Fruit fly (Drosophila melanogaster): ENCODE data around the gene CG34177.

Gene CG34177

DNA sequence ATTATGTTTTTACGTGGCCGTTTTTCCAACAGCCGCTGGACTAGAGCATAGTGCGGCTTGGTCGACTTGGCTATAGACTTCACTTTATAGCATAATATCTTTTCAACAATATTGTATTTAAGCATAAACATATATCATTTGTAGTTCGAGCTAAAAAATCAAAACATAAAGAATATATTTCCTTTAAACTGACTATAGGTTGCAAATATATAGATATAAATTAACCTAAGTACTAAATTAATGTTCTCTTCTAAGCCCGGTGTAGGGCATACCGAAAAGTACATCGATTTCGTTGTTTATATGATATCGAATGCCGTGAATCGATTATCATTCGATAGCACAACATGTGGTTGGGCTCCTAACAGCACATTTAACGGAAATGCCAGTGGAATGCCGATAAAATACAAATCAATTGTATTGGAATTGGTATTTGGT is 14.9 kb downstream of the CG34177 start, which contains the start of gene MFS18 (continued):
- TF ChIP-seq bbx (GFP tag; IDR thresholded peaks at IDR 0.05; ENCODE audit: partially characterized antibody): peak; percentile 93
- TF ChIP-seq Tbp (GFP tag; optimal IDR thresholded peaks at IDR 0.05): no peak
- TF ChIP-seq jing (GFP tag; optimal IDR thresholded peaks at IDR 0.05): peak; percentile 99
- peak; percentile 94 for TF ChIP-seq Doc2 (GFP tag; IDR thresholded peaks at IDR 0.05)
- TF ChIP-seq CG18011 (GFP tag; optimal IDR thresholded peaks at IDR 0.05): peak; percentile 85
- TF ChIP-seq seq (GFP tag; IDR thresholded peaks at IDR 0.05): peak; percentile 99
- TF ChIP-seq CG14965 (GFP tag; optimal IDR thresholded peaks at IDR 0.05; ENCODE audit: borderline replicate concordance): no peak
- TF ChIP-seq CG8359 (GFP tag; optimal IDR thresholded peaks at IDR 0.05; ENCODE audit: borderline replicate concordance): peak; percentile 94
- peak; percentile 38 for TF ChIP-seq pfk (GFP tag; optimal IDR thresholded peaks at IDR 0.05)
- TF ChIP-seq Spps (tag; optimal IDR thresholded peaks at IDR 0.05): peak; percentile 100
- peak; percentile 89 for TF ChIP-seq Lhr (GFP tag; optimal IDR thresholded peaks at IDR 0.05)
- peak; percentile 97 for TF ChIP-seq CG6765 (GFP tag; optimal IDR thresholded peaks at IDR 0.05)
- peak; percentile 97 for TF ChIP-seq Sox100B (GFP tag; optimal IDR thresholded peaks at IDR 0.05)
- peak; percentile 97 for TF ChIP-seq Ravus (GFP tag; IDR thresholded peaks at IDR 0.05)
- TF ChIP-seq CG18262 (tag; optimal IDR thresholded peaks at IDR 0.05): peak; percentile 99
- peak; percentile 87 for TF ChIP-seq CG1647 (GFP tag; optimal IDR thresholded peaks at IDR 0.05)
- TF ChIP-seq CG7987 (GFP tag; optimal IDR thresholded peaks at IDR 0.05): peak; percentile 96
- peak; percentile 74 for TF ChIP-seq MESR4 (GFP tag; optimal IDR thresholded peaks at IDR 0.05)
- peak; percentile 98 for TF ChIP-seq ro (GFP tag; IDR thresholded peaks at IDR 0.05)
- TF ChIP-seq sr (GFP tag; IDR thresholded peaks at IDR 0.05): peak; percentile 95
- TF ChIP-seq tup (GFP tag; optimal IDR thresholded peaks at IDR 0.05): peak; percentile 89
- TF ChIP-seq CG13894 (tag; optimal IDR thresholded peaks at IDR 0.05): peak; percentile 95
- peak; percentile 8 for TF ChIP-seq en (GFP tag; optimal IDR thresholded peaks at IDR 0.05)
- TF ChIP-seq vfl (GFP tag; optimal IDR thresholded peaks at IDR 0.05): peak; percentile 92
- peak; percentile 99 for TF ChIP-seq CG14667 (GFP tag; IDR thresholded peaks at IDR 0.05)
- peak; percentile 99 for TF ChIP-seq ase (GFP tag; IDR thresholded peaks at IDR 0.05)
- TF ChIP-seq Fer2 (tag; optimal IDR thresholded peaks at IDR 0.05): peak; percentile 96

DNA sequence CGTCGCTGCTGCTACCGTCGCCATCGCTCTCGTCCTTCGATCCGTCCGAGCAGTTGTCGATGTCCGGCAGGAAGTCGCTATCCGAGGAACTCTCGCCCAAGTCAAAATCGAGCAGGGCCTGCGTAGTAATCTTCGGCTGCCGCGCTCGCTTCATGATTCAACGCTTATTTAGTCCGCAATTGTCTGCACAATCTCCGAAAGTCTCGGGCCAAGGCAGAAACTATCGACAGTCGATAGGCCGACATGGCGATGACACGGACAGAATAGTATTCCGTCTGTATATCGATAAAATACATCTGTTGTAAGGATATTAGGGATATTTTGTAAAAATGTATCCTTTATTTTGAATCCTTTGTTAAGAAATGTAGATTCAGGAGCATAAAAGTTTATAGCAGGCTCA is 19.1 kb downstream of the CG34177 start, which contains the start of gene CG15439:
TSS of gene CG15439 (minus strand) at position 241 of the 400 bp plus-strand sequence.
- peak; percentile 89 for TF ChIP-seq ato (GFP tag; IDR thresholded peaks at IDR 0.05; ENCODE audit: partially characterized antibody)
- peak; percentile 77 for TF ChIP-seq unc-4 (GFP tag; IDR thresholded peaks at IDR 0.05; ENCODE audit: partially characterized antibody)
- no peak for TF ChIP-seq CG14965 (GFP tag; optimal IDR thresholded peaks at IDR 0.05; ENCODE audit: borderline replicate concordance)
- TF ChIP-seq HLH4C (GFP tag; IDR thresholded peaks at IDR 0.05; ENCODE audit: partially characterized antibody): peak; percentile 86
- peak; percentile 77 for TF ChIP-seq nerfin-2 (GFP tag; IDR thresholded peaks at IDR 0.05; ENCODE audit: partially characterized antibody)
- TF ChIP-seq ewg (GFP tag; optimal IDR thresholded peaks at IDR 0.05): no peak
- no peak for TF ChIP-seq CG15011 (GFP tag; optimal IDR thresholded peaks at IDR 0.05)
- no peak for TF ChIP-seq CG8359 (GFP tag; optimal IDR thresholded peaks at IDR 0.05; ENCODE audit: borderline replicate concordance)
- no peak for TF ChIP-seq Six4 (GFP tag; optimal IDR thresholded peaks at IDR 0.05)
- TF ChIP-seq Camta (GFP tag; optimal IDR thresholded peaks at IDR 0.05): no peak
- no peak for TF ChIP-seq Nf-YC (tag; optimal IDR thresholded peaks at IDR 0.05)
- no peak for TF ChIP-seq fd64A (GFP tag; optimal IDR thresholded peaks at IDR 0.05)
- no peak for TF ChIP-seq nau (GFP tag; optimal IDR thresholded peaks at IDR 0.05)
- TF ChIP-seq CG15514 (GFP tag; optimal IDR thresholded peaks at IDR 0.05): no peak
- TF ChIP-seq pzg (GFP tag; optimal IDR thresholded peaks at IDR 0.05): peak; percentile 39
- peak; percentile 86 for TF ChIP-seq CG2116 (GFP tag; optimal IDR thresholded peaks at IDR 0.05)
- TF ChIP-seq sim (GFP tag; IDR thresholded peaks at IDR 0.05): no peak
- TF ChIP-seq CG7963 (GFP tag; IDR thresholded peaks at IDR 0.05; ENCODE audit: partially characterized antibody): peak; percentile 55; the same call in 2 of the 3 replicates
- no peak for TF ChIP-seq PHDP (tag; optimal IDR thresholded peaks at IDR 0.05)
- TF ChIP-seq CG17385 (GFP tag; optimal IDR thresholded peaks at IDR 0.05): no peak
- peak; percentile 43 for TF ChIP-seq Sry-δ (GFP tag; optimal IDR thresholded peaks at IDR 0.05)
- TF ChIP-seq repo (GFP tag; optimal IDR thresholded peaks at IDR 0.05): no peak
- TF ChIP-seq zfh1 (GFP tag; IDR thresholded peaks at IDR 0.05): no peak
- no peak for TF ChIP-seq CG11247 (GFP tag; IDR thresholded peaks at IDR 0.05)
- TF ChIP-seq D19A (tag; optimal IDR thresholded peaks at IDR 0.05): no peak

Measured in whole organism, embryonic.